Fruit fly (Drosophila melanogaster) whole organism, pupa: Measurements from ENCODE around the gene ZnT86D.

Experiments
- CG10348 ChIP-seq: fragments of 200-800 bp; sonication (Bioruptor generic); IDR thresholded peaks from 2 replicates; pipeline ENCODE4 v1.3.6; 2022; ENCODE audit warnings: missing biosample characterization, missing genetic modification characterization
- CG12605 ChIP-seq: fragments of 200-800 bp; sonication (Bioruptor generic); IDR thresholded peaks from 2 replicates; pipeline ENCODE4 v1.3.6; 2022; ENCODE audit warnings: missing biosample characterization, missing genetic modification characterization
- CG13204 ChIP-seq: fragments of 200-800 bp; sonication (Bioruptor generic); optimal IDR thresholded peaks from 2 replicates; lab custom pipeline; 2018; ENCODE audit warnings: missing biosample characterization, mild to moderate bottlenecking, missing genetic modification characterization, moderate library complexity
- CG14655 ChIP-seq: fragments of 200-800 bp; sonication (Bioruptor generic); optimal IDR thresholded peaks from 3 replicates; lab custom pipeline; 2017; ENCODE audit warnings: mild to moderate bottlenecking, missing biosample characterization, missing genetic modification reagents, missing genetic modification characterization
- CG15710 ChIP-seq: fragments of 200-800 bp; sonication (Bioruptor generic); optimal IDR thresholded peaks from 2 replicates; lab custom pipeline; 2018; ENCODE audit warnings: missing biosample characterization, mild to moderate bottlenecking, missing genetic modification characterization, moderate library complexity
- CG17806 ChIP-seq: fragments of 200-800 bp; sonication (Bioruptor generic); optimal IDR thresholded peaks from 2 replicates; lab custom pipeline; 2018; ENCODE audit warnings: missing biosample characterization, mild to moderate bottlenecking, missing genetic modification characterization, moderate library complexity
- CG32121 ChIP-seq: fragments of 200-800 bp; sonication (Bioruptor generic); IDR thresholded peaks from 2 replicates; pipeline ENCODE4 v1.3.6; 2022; ENCODE audit warnings: missing biosample characterization, missing genetic modification characterization
- CG34367 ChIP-seq: fragments of 200-800 bp; sonication (Bioruptor generic); optimal IDR thresholded peaks from 2 replicates; lab custom pipeline; 2018; ENCODE audit warnings: missing biosample characterization, mild to moderate bottlenecking, missing genetic modification characterization
- CG4496 ChIP-seq: fragments of 200-800 bp; sonication (Bioruptor generic); IDR thresholded peaks from 3 replicates; pipeline ENCODE4 v1.3.6; 2022; ENCODE audit warnings: missing biosample characterization, missing genetic modification characterization
- CG8159 ChIP-seq: fragments of 200-800 bp; sonication (Bioruptor generic); optimal IDR thresholded peaks from 3 replicates; lab custom pipeline; 2018; ENCODE audit warnings: missing biosample characterization, mild to moderate bottlenecking, missing genetic modification characterization, moderate library complexity
- CG8301 ChIP-seq: fragments of 200-800 bp; sonication (Bioruptor generic); optimal IDR thresholded peaks from 2 replicates; lab custom pipeline; 2018; ENCODE audit warnings: missing biosample characterization, mild to moderate bottlenecking, missing genetic modification characterization
- CG9948 ChIP-seq: fragments of 200-800 bp; sonication (Bioruptor generic); optimal IDR thresholded peaks from 2 replicates; lab custom pipeline; 2018; ENCODE audit warnings: missing biosample characterization, mild to moderate bottlenecking, missing genetic modification characterization, moderate library complexity
- D1 ChIP-seq: fragments of 200-800 bp; sonication (Bioruptor generic); optimal IDR thresholded peaks from 2 replicates; lab custom pipeline; 2018; ENCODE audit warnings: missing biosample characterization, mild to moderate bottlenecking, missing genetic modification characterization, moderate library complexity
- EcR ChIP-seq: fragments of 200-800 bp; sonication (Bioruptor generic); optimal IDR thresholded peaks from 3 replicates; lab custom pipeline; 2019; ENCODE audit warnings: missing biosample characterization, missing genetic modification characterization, mild to moderate bottlenecking, moderate library complexity, missing genetic modification reagents
- Ets98B ChIP-seq: fragments of 200-800 bp; sonication (Bioruptor generic); IDR thresholded peaks from 2 replicates; pipeline ENCODE4 v1.3.6; 2022; ENCODE audit warnings: missing biosample characterization, missing genetic modification characterization
- Pif1A ChIP-seq: fragments of 200-800 bp; sonication (Bioruptor generic); optimal IDR thresholded peaks from 3 replicates; lab custom pipeline; 2016; ENCODE audit warnings: missing biosample characterization, missing genetic modification characterization
- Pif1B ChIP-seq: fragments of 200-800 bp; sonication (Bioruptor generic); optimal IDR thresholded peaks from 3 replicates; lab custom pipeline; 2016; ENCODE audit warnings: missing biosample characterization, missing genetic modification characterization
- Snoo ChIP-seq: fragments of 200-800 bp; sonication (Bioruptor generic); optimal IDR thresholded peaks from 3 replicates; lab custom pipeline; 2017; ENCODE audit warnings: missing biosample characterization, mild to moderate bottlenecking, missing genetic modification characterization, inconsistent platforms
- fd96Ca ChIP-seq: fragments of 200-800 bp; sonication (Bioruptor generic); IDR thresholded peaks from 3 replicates; pipeline ENCODE4 v1.3.6; 2022; ENCODE audit warnings: missing biosample characterization, missing genetic modification characterization
- gl ChIP-seq: fragments of 200-800 bp; sonication (Bioruptor generic); optimal IDR thresholded peaks from 2 replicates; lab custom pipeline; 2018; ENCODE audit warnings: missing biosample characterization, mild to moderate bottlenecking, missing genetic modification characterization
- rn ChIP-seq: fragments of 200-800 bp; sonication (Bioruptor generic); IDR thresholded peaks from 2 replicates; pipeline ENCODE4 v1.3.6; 2022; ENCODE audit warnings: missing biosample characterization, missing genetic modification characterization

Gene ZnT86D

DNA sequence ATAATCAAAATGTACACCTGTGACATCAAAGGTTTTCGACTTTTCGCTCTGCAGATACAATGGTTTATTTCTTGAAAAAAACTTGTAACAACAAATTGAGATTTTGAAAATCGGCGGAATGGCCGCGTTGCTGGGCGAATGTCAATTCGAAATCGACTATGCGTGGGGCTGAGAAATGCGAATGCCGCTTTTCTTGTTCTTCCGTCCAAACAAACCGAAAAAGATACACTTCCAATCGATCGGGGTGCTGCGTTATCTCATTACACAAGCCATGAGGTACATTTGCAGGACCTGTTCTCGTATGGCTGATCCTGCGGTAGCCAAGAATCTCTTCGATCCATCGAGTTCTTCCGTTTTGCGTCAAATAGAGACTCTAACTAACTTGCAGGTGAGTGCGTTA is 23.3 kb upstream of the ZnT86D start, which contains the start of gene CG31388:
CG31388 (plus strand) TSS at position 218 of the 400 bp plus-strand sequence.
- TF ChIP-seq Ets98B (GFP tag; lab: Robert Waterston, UW): no peak
- no peak for TF ChIP-seq Pif1A
- TF ChIP-seq CG13204 (GFP tag; lab: Kevin White, UChicago): no peak
- TF ChIP-seq CG4496: no peak
- TF ChIP-seq CG34367 (tag; lab: Kevin White, UChicago): no peak
- TF ChIP-seq CG8301: no peak
- no peak for TF ChIP-seq gl (tag; lab: Kevin White, UChicago)
- TF ChIP-seq CG17806 (tag; lab: Kevin White, UChicago): no peak
- TF ChIP-seq D1: no peak
- TF ChIP-seq rn (GFP tag; lab: Robert Waterston, UW): no peak
- TF ChIP-seq EcR (GFP tag; lab: Kevin White, UChicago): no peak
- no peak for TF ChIP-seq CG32121 (GFP tag; lab: Robert Waterston, UW)
- no peak for TF ChIP-seq CG14655 (GFP tag; lab: Kevin White, UChicago)

DNA sequence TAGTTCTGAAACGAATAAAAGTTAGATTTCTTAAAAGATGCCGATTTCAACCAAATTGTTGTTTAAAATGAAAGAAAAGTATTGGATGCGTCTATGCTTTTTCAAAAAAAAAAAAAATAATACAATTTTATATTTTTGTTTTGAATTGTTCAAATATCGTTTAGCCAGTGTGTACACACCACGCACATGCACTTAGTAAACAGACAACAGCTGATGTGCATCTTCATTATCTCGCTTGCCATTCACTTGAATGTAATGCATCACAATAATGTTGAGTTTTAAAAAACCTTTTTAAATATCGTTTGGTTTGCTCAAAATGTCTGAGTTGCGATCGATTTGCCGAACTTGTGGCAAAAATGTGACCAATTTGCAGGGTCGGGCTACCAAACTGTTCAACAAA is 21.7 kb upstream of the ZnT86D start, which contains the start of gene CG31441:
CG31441 (plus strand) TSS at position 246 of the 400 bp plus-strand sequence.
- TF ChIP-seq fd96Ca (GFP tag; lab: Robert Waterston, UW) (no peak), rn (GFP tag; lab: Robert Waterston, UW) (no peak), D1 (no peak), Pif1B (no peak), CG14655 (GFP tag; lab: Kevin White, UChicago) (no peak), CG17806 (tag; lab: Kevin White, UChicago) (no peak), CG8159 (tag; lab: Kevin White, UChicago) (no peak), CG13204 (GFP tag; lab: Kevin White, UChicago) (no peak), CG12605 (GFP tag; lab: Robert Waterston, UW) (no peak), gl (tag; lab: Kevin White, UChicago) (no peak), Ets98B (GFP tag; lab: Robert Waterston, UW) (no peak), CG10348 (GFP tag; lab: Robert Waterston, UW) (no peak), CG8301 (no peak)

DNA sequence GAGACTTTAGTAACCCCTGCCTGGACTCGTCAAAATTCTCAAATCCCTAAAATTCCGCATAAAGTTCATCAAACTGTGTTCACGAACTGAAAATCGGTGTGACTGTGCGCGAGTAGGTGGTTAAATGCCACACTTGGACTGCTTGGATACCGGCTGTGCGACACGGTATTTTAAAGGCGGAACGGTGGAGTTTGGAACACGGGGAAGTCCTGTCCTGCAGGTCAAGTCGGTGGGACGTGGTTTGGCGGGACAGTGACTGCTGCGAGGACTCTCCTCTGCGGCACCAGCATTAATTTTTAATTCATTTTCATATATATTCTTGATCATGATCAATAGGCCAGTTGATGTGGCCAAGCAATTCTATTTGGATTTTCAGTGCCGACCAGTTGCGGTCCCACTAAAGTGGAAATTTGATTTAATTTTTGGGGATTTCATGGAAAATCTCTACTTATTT is 20.6 kb upstream of the ZnT86D start, which contains the start of the genes Arfip and CG17721:
Arfip (minus strand) TSS at position 96 of the 454 bp plus-strand sequence.
CG17721 (plus strand) TSS at position 223 of the 454 bp plus-strand sequence.
- TF ChIP-seq CG8159 (tag; lab: Kevin White, UChicago) (no peak), CG9948 (tag; lab: Kevin White, UChicago) (no peak), D1 (no peak), CG32121 (GFP tag; lab: Robert Waterston, UW) (no peak), EcR (GFP tag; lab: Kevin White, UChicago) (peak; percentile 88), CG12605 (GFP tag; lab: Robert Waterston, UW) (no peak), CG8301 (no peak), CG13204 (GFP tag; lab: Kevin White, UChicago) (no peak)

DNA sequence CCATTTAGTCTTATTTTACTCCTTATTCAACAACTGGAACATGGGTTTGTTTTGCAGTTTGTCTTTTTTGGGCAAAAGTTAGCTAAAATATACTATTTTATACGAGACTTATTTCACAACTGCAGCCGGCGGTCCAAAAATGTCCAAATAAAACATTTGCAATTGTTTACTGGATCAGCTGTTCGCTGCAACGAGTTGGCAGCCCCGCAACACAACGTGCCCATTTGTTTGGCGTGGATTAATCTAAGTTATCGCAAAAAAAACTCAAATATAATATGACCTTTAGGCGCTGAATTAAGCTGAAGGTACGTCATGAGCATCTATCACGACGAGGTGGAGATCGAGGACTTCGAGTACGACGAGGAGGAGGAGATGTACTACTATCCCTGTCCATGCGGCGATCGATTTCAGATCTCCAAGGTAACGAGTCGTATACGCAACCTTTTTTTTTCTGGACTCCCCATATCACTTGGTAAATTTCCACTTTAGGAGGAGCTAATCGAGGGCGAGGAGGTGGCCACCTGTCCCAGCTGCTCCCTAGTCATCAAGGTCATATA is 17.4 kb upstream of the ZnT86D start, which contains the start of the genes CG17187 and Dph3:
CG17187 (minus strand) TSS at position 175 of the 557 bp plus-strand sequence.
Dph3 (plus strand) TSS at position 208 of the 557 bp plus-strand sequence.
- TF ChIP-seq CG4496: no peak
- TF ChIP-seq CG13204 (GFP tag; lab: Kevin White, UChicago): no peak
- no peak for TF ChIP-seq rn (GFP tag; lab: Robert Waterston, UW)
- no peak for TF ChIP-seq gl (tag; lab: Kevin White, UChicago)
- no peak for TF ChIP-seq fd96Ca (GFP tag; lab: Robert Waterston, UW)
- TF ChIP-seq D1: no peak
- no peak for TF ChIP-seq CG9948 (tag; lab: Kevin White, UChicago)
- TF ChIP-seq Snoo: no peak
- TF ChIP-seq CG8301: no peak
- TF ChIP-seq CG8159 (tag; lab: Kevin White, UChicago): no peak
- TF ChIP-seq CG10348 (GFP tag; lab: Robert Waterston, UW): no peak
- TF ChIP-seq CG14655 (GFP tag; lab: Kevin White, UChicago): no peak
- no peak for TF ChIP-seq CG34367 (tag; lab: Kevin White, UChicago)
- no peak for TF ChIP-seq Ets98B (GFP tag; lab: Robert Waterston, UW)
- TF ChIP-seq Pif1A: no peak
- TF ChIP-seq Pif1B: no peak

DNA sequence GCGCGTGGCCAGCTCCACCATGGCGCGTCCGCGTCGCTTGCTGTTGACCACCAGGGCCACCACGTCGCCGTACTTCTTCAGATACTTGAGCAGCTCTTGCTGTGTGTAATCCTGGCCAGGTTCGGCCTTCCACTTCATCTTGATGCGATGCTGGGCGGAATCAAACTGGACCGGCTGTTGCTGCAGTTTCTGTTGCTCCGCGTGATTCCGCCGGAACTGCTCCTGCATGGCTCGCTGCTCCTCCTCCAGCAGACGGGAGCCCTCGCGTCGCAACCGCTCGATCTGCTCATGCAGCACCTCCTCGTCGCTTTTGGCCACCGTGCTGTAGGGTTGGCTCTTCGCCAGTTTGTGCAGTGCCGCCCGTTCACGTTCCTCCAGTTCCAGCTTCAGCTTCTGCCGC is 16.7 kb upstream of the ZnT86D start:
- TF ChIP-seq Pif1B (no peak), fd96Ca (GFP tag; lab: Robert Waterston, UW) (no peak), CG9948 (tag; lab: Kevin White, UChicago) (no peak), Snoo (no peak), D1 (no peak), CG8301 (no peak), CG17806 (tag; lab: Kevin White, UChicago) (no peak), CG15710 (tag; lab: Kevin White, UChicago) (no peak), CG4496 (no peak), CG34367 (tag; lab: Kevin White, UChicago) (no peak), CG32121 (GFP tag; lab: Robert Waterston, UW) (no peak), CG13204 (GFP tag; lab: Kevin White, UChicago) (no peak), Pif1A (no peak)

DNA sequence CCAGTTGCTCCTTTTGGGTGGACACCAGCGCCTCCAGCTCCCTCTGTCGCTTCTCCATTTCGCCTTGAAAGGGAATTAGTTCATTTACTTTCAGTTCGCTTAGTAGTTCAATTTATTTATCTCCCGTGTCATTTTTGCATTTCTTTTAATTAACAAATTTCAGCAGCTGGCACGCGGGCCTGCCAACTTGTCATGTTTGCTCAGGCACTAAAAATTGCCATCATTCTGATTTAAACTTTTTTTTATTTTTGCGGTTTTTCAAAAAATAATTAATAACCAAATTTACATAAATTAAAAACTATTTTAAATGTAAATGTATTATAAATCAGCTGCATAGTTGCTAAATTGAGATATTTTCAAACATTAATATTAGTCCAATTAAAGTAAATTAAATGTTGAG is 16.1 kb upstream of the ZnT86D start, which contains the start of gene GCC88:
GCC88 (minus strand) TSS at position 209 of the 400 bp plus-strand sequence.
- TF ChIP-seq Ets98B (GFP tag; lab: Robert Waterston, UW): no peak
- TF ChIP-seq rn (GFP tag; lab: Robert Waterston, UW): no peak
- no peak for TF ChIP-seq CG14655 (GFP tag; lab: Kevin White, UChicago)
- TF ChIP-seq D1: no peak
- no peak for TF ChIP-seq CG13204 (GFP tag; lab: Kevin White, UChicago)
- TF ChIP-seq CG9948 (tag; lab: Kevin White, UChicago): no peak
- no peak for TF ChIP-seq CG8301
- TF ChIP-seq gl (tag; lab: Kevin White, UChicago): no peak
- no peak for TF ChIP-seq CG4496
- no peak for TF ChIP-seq Pif1A
- no peak for TF ChIP-seq CG10348 (GFP tag; lab: Robert Waterston, UW)
- no peak for TF ChIP-seq CG12605 (GFP tag; lab: Robert Waterston, UW)
- no peak for TF ChIP-seq Pif1B
- no peak for TF ChIP-seq EcR (GFP tag; lab: Kevin White, UChicago)
- TF ChIP-seq Snoo: no peak
- TF ChIP-seq CG17806 (tag; lab: Kevin White, UChicago): no peak
- no peak for TF ChIP-seq CG32121 (GFP tag; lab: Robert Waterston, UW)
- TF ChIP-seq CG34367 (tag; lab: Kevin White, UChicago): no peak
